Fruit fly (Drosophila melanogaster) whole organism, embryonic: ENCODE measurements around the gene Bet1.

Source experiments
- Aef1 ChIP-seq: fragments of 200-800 bp; sonication (Bioruptor generic); IDR thresholded peaks from 3 replicates; pipeline ENCODE4 v1.3.6; 2022; ENCODE audit warnings: missing biosample characterization, missing genetic modification characterization
- Bteb2 ChIP-seq: fragments of 200-800 bp; sonication (Bioruptor generic); optimal IDR thresholded peaks from 2 replicates; lab custom pipeline; 2016; ENCODE audit warnings: missing biosample characterization, missing genetic modification characterization
- C15 ChIP-seq: fragments of 200-800 bp; sonication (Bioruptor generic); IDR thresholded peaks from 3 replicates; pipeline ENCODE4 v1.3.6; 2022; ENCODE audit warnings: missing biosample characterization, missing genetic modification characterization
- CG10209 ChIP-seq: fragments of 200-800 bp; sonication (Bioruptor generic); optimal IDR thresholded peaks from 3 replicates; lab custom pipeline; 2017; ENCODE audit warnings: missing biosample characterization, mild to moderate bottlenecking, missing genetic modification characterization, missing genetic modification reagents
- CG11560 ChIP-seq: fragments of 200-800 bp; sonication (Bioruptor generic); IDR thresholded peaks from 3 replicates; pipeline ENCODE4 v1.3.6; 2022; ENCODE audit warnings: missing biosample characterization, missing genetic modification characterization
- CG14965 ChIP-seq: fragments of 200-800 bp; sonication (Bioruptor generic); optimal IDR thresholded peaks from 2 replicates; lab custom pipeline; 2016; ENCODE audit warnings: missing biosample characterization, missing genetic modification characterization, borderline replicate concordance
- CG15073 ChIP-seq: fragments of 200-800 bp; sonication (Bioruptor generic); optimal IDR thresholded peaks from 2 replicates; lab custom pipeline; 2016; ENCODE audit warnings: missing biosample characterization, missing genetic modification characterization
- CG17612 ChIP-seq: fragments of 200-800 bp; sonication (Bioruptor generic); IDR thresholded peaks from 2 replicates; pipeline ENCODE4 v1.3.6; 2022; ENCODE audit warnings: missing biosample characterization, missing genetic modification characterization
- CG17912 ChIP-seq: fragments of 200-800 bp; sonication (Bioruptor generic); optimal IDR thresholded peaks from 2 replicates; lab custom pipeline; 2018; ENCODE audit warnings: missing biosample characterization, mild to moderate bottlenecking, missing genetic modification characterization
- CG30431 ChIP-seq: fragments of 200-800 bp; sonication (Bioruptor generic); optimal IDR thresholded peaks from 2 replicates; lab custom pipeline; 2017; ENCODE audit warnings: missing biosample characterization, missing genetic modification characterization
- CG31388 ChIP-seq: fragments of 200-800 bp; sonication (Bioruptor generic); optimal IDR thresholded peaks from 2 replicates; lab custom pipeline; 2016; ENCODE audit warnings: missing biosample characterization, missing genetic modification characterization
- CG3726 ChIP-seq: fragments of 200-800 bp; sonication (Bioruptor generic); IDR thresholded peaks from 3 replicates; pipeline ENCODE4, ENCODE4 v1.3.6; 2022; ENCODE audit warnings: missing biosample characterization, missing genetic modification characterization
- CG3838 ChIP-seq: fragments of 200-800 bp; sonication (Bioruptor generic); optimal IDR thresholded peaks from 3 replicates; lab custom pipeline; 2016; ENCODE audit warnings: missing biosample characterization, missing genetic modification characterization
- CG4282 ChIP-seq: fragments of 200-800 bp; sonication (Bioruptor generic); optimal IDR thresholded peaks from 2 replicates; lab custom pipeline; 2016; ENCODE audit warnings: missing biosample characterization, missing genetic modification characterization
- CG4617 ChIP-seq: fragments of 200-800 bp; sonication (Bioruptor generic); optimal IDR thresholded peaks from 3 replicates; lab custom pipeline; 2016; ENCODE audit warnings: missing biosample characterization, missing genetic modification characterization, borderline replicate concordance
- CG6813 ChIP-seq: fragments of 200-800 bp; sonication (Bioruptor generic); optimal IDR thresholded peaks from 2 replicates; lab custom pipeline; 2017; ENCODE audit warnings: missing biosample characterization, missing genetic modification characterization, mild to moderate bottlenecking, moderate library complexity, missing genetic modification reagents
- CG7556 ChIP-seq: fragments of 200-800 bp; sonication (Bioruptor generic); optimal IDR thresholded peaks from 2 replicates; lab custom pipeline; 2017; ENCODE audit warnings: missing biosample characterization, mild to moderate bottlenecking, missing genetic modification characterization
- CG7987 ChIP-seq: fragments of 200-800 bp; sonication (Bioruptor generic); optimal IDR thresholded peaks from 2 replicates; lab custom pipeline; 2018; ENCODE audit warnings: missing biosample characterization, mild to moderate bottlenecking, missing genetic modification characterization, moderate library complexity
- CG8478 ChIP-seq: fragments of >200 bp; optimal IDR thresholded peaks from 2 replicates; lab custom pipeline; 2018
- CG9609 ChIP-seq: fragments of 200-800 bp; sonication (Bioruptor generic); optimal IDR thresholded peaks from 3 replicates; lab custom pipeline; 2016; ENCODE audit warnings: missing biosample characterization, missing genetic modification characterization
- Deaf1 ChIP-seq: fragments of 200-800 bp; optimal IDR thresholded peaks from 3 replicates; lab custom pipeline; 2019; ENCODE audit warnings: missing biosample characterization, mild to moderate bottlenecking, missing genetic modification characterization, moderate library complexity
- Fer2 ChIP-seq: fragments of 200-800 bp; sonication (Bioruptor generic); optimal IDR thresholded peaks from 2 replicates; lab custom pipeline; 2018; ENCODE audit warnings: missing biosample characterization, mild to moderate bottlenecking, missing genetic modification characterization, moderate library complexity
- Jarid2 ChIP-seq: fragments of 200-800 bp; sonication (Bioruptor generic); optimal IDR thresholded peaks from 3 replicates; lab custom pipeline; 2017; ENCODE audit warnings: mild to moderate bottlenecking, missing biosample characterization, missing genetic modification reagents, missing genetic modification characterization
- Lim3 ChIP-seq: fragments of 200-800 bp; sonication (Bioruptor generic); IDR thresholded peaks from 2 replicates; pipeline ENCODE4 v1.3.6; 2022; ENCODE audit warnings: missing biosample characterization, missing genetic modification characterization
- Myb ChIP-seq: fragments of 200-800 bp; sonication (Bioruptor generic); optimal IDR thresholded peaks from 2 replicates; lab custom pipeline; 2016; ENCODE audit warnings: missing biosample characterization, missing genetic modification characterization
- NC2α ChIP-seq: fragments of 200-800 bp; sonication (Bioruptor generic); optimal IDR thresholded peaks from 2 replicates; lab custom pipeline; 2016; ENCODE audit warnings: missing biosample characterization, missing genetic modification characterization
- NC2β ChIP-seq: fragments of 200-800 bp; sonication (Bioruptor generic); optimal IDR thresholded peaks from 2 replicates; lab custom pipeline; 2016; ENCODE audit warnings: missing biosample characterization, missing genetic modification characterization
- Ravus ChIP-seq: fragments of 200-800 bp; sonication (Bioruptor generic); IDR thresholded peaks from 2 replicates; pipeline ENCODE4 v1.3.6; 2022; ENCODE audit warnings: missing biosample characterization, missing genetic modification characterization
- Side ChIP-seq: fragments of 200-800 bp; sonication (Bioruptor generic); optimal IDR thresholded peaks from 2 replicates; lab custom pipeline; 2016; ENCODE audit warnings: missing biosample characterization, missing genetic modification characterization
- Tbp ChIP-seq: fragments of >200 bp; optimal IDR thresholded peaks from 2 replicates; lab custom pipeline; 2018; ENCODE audit warnings: missing biosample characterization, missing genetic modification characterization
- ato ChIP-seq: fragments of 200-800 bp; sonication (Bioruptor generic); IDR thresholded peaks from 2 replicates; pipeline ENCODE4 v1.3.6; 2022; ENCODE audit warnings: missing biosample characterization, missing genetic modification characterization; ENCODE audit not compliant: partially characterized antibody
- bsh ChIP-seq, 2 experiments: fragments of 200-800 bp; sonication (Bioruptor generic); optimal IDR thresholded peaks; 2 replicates each; lab custom pipeline; 2017 to 2018; ENCODE audit warnings: mild to moderate bottlenecking in 2 of 2, missing biosample characterization in 2 of 2, missing genetic modification characterization in 2 of 2, moderate library complexity in 1 of 2
- caup ChIP-seq: fragments of 200-800 bp; sonication (Bioruptor generic); optimal IDR thresholded peaks from 3 replicates; lab custom pipeline; 2017; ENCODE audit warnings: missing biosample characterization, mild to moderate bottlenecking, missing genetic modification characterization, moderate library complexity; ENCODE audit not compliant: severe bottlenecking
- chif ChIP-seq, 2 experiments: fragments of 200-800 bp; sonication (Bioruptor generic); optimal IDR thresholded peaks; 3 replicates each; lab custom pipeline; 2016; ENCODE audit warnings: missing biosample characterization in 2 of 2, missing genetic modification characterization in 2 of 2
- chinmo ChIP-seq: fragments of 200-800 bp; sonication (Bioruptor generic); IDR thresholded peaks from 4 replicates; pipeline ENCODE4 v1.3.6; 2022; ENCODE audit warnings: missing biosample characterization, missing genetic modification characterization; ENCODE audit not compliant: partially characterized antibody
- chn ChIP-seq: fragments of 200-800 bp; sonication (Bioruptor generic); optimal IDR thresholded peaks from 2 replicates; lab custom pipeline; 2016; ENCODE audit warnings: missing biosample characterization, missing genetic modification characterization
- dati ChIP-seq: fragments of 200-800 bp; sonication (Bioruptor generic); IDR thresholded peaks from 2 replicates; pipeline ENCODE4 v1.3.6; 2022; ENCODE audit warnings: missing biosample characterization, missing genetic modification characterization
- dpn ChIP-seq, 2 experiments: fragments of 200-800 bp; sonication (Bioruptor generic); optimal IDR thresholded peaks; 3 replicates each; lab custom pipeline; 2016; ENCODE audit warnings: missing biosample characterization in 2 of 2, missing genetic modification characterization in 2 of 2
- exex ChIP-seq: fragments of 200-800 bp; sonication (Bioruptor generic); optimal IDR thresholded peaks from 4 replicates; lab custom pipeline; 2018; ENCODE audit warnings: missing biosample characterization, mild to moderate bottlenecking, missing genetic modification characterization, moderate library complexity
- fd64A ChIP-seq: fragments of 200-800 bp; sonication (Bioruptor generic); optimal IDR thresholded peaks from 3 replicates; lab custom pipeline; 2018; ENCODE audit warnings: missing biosample characterization, mild to moderate bottlenecking, missing genetic modification characterization
- fru ChIP-seq: fragments of >200 bp; optimal IDR thresholded peaks from 2 replicates; lab custom pipeline; 2017
- fu2 ChIP-seq: fragments of 200-800 bp; sonication (Bioruptor generic); optimal IDR thresholded peaks from 2 replicates; lab custom pipeline; 2016; ENCODE audit warnings: missing biosample characterization, missing genetic modification characterization
- gfzf ChIP-seq: fragments of 200-800 bp; sonication (Bioruptor generic); optimal IDR thresholded peaks from 2 replicates; lab custom pipeline; 2016; ENCODE audit warnings: missing biosample characterization, mild to moderate bottlenecking, missing genetic modification characterization, moderate library complexity
- kah ChIP-seq: fragments of 200-800 bp; sonication (Bioruptor generic); optimal IDR thresholded peaks from 2 replicates; lab custom pipeline; 2018; ENCODE audit warnings: missing biosample characterization, mild to moderate bottlenecking, missing genetic modification characterization
- oc ChIP-seq: fragments of 200-800 bp; sonication (Bioruptor generic); optimal IDR thresholded peaks from 2 replicates; lab custom pipeline; 2018; ENCODE audit warnings: missing biosample characterization, mild to moderate bottlenecking, missing genetic modification characterization, moderate library complexity
- peb ChIP-seq: fragments of 200-800 bp; sonication (Bioruptor generic); IDR thresholded peaks from 2 replicates; pipeline ENCODE4 v1.3.6; 2022; ENCODE audit warnings: missing biosample characterization, missing genetic modification characterization
- scrt ChIP-seq: fragments of 200-800 bp; sonication (Bioruptor generic); optimal IDR thresholded peaks from 2 replicates; lab custom pipeline; 2018; ENCODE audit warnings: missing biosample characterization, mild to moderate bottlenecking, missing genetic modification characterization, moderate library complexity
- sna ChIP-seq: fragments of 200-800 bp; sonication (Bioruptor generic); IDR thresholded peaks from 2 replicates; pipeline ENCODE4 v1.3.6; 2022; ENCODE audit warnings: missing biosample characterization, missing genetic modification characterization; ENCODE audit not compliant: partially characterized antibody
- tup ChIP-seq: fragments of 200-800 bp; sonication (Bioruptor generic); optimal IDR thresholded peaks from 2 replicates; lab custom pipeline; 2016; ENCODE audit warnings: missing biosample characterization, mild to moderate bottlenecking, missing genetic modification characterization, moderate library complexity
- vfl ChIP-seq: fragments of 200-800 bp; sonication (Bioruptor generic); optimal IDR thresholded peaks from 2 replicates; lab custom pipeline; 2016; ENCODE audit warnings: missing biosample characterization, missing genetic modification characterization
- zen ChIP-seq: fragments of 200-800 bp; sonication (Bioruptor generic); optimal IDR thresholded peaks from 3 replicates; lab custom pipeline; 2018; ENCODE audit warnings: missing biosample characterization, mild to moderate bottlenecking, missing genetic modification characterization, moderate library complexity
- zfh1 ChIP-seq: fragments of 200-800 bp; sonication (Bioruptor generic); IDR thresholded peaks from 3 replicates; pipeline ENCODE4 v1.3.6; 2022; ENCODE audit warnings: missing biosample characterization, missing genetic modification characterization

Bet1 gene

dm6 chr3L:19216377-19216776, 44.8 kb upstream of the Bet1 start (continued):
- TF ChIP-seq chinmo (GFP tag; lab: Robert Waterston, UW): no peak
- TF ChIP-seq fd64A (GFP tag; lab: Kevin White, UChicago): no peak
- TF ChIP-seq CG8478: no peak
- TF ChIP-seq CG6813: peak; percentile 27
- no peak for TF ChIP-seq tup
- TF ChIP-seq CG7556 (GFP tag; lab: Kevin White, UChicago): peak; percentile 48
- TF ChIP-seq Side (GFP tag; lab: Kevin White, UChicago): no peak
- TF ChIP-seq CG31388 (GFP tag; lab: Kevin White, UChicago): no peak
- peak; percentile 22 for TF ChIP-seq CG10209
- peak in 1 of 2 experiments; percentile 27 for TF ChIP-seq bsh (GFP tag; optimal IDR thresholded peaks at IDR 0.05; lab: Kevin White, UChicago)
- no peak for TF ChIP-seq CG4617
- no peak for TF ChIP-seq exex (tag; lab: Kevin White, UChicago)
- no peak for TF ChIP-seq CG4282 (GFP tag; lab: Kevin White, UChicago)
- TF ChIP-seq Bteb2 (GFP tag; lab: Kevin White, UChicago): no peak
- no peak for TF ChIP-seq sna (GFP tag; lab: Robert Waterston, UW)
- no peak for TF ChIP-seq C15 (GFP tag; lab: Robert Waterston, UW)
- TF ChIP-seq CG17912: no peak
- TF ChIP-seq chif (GFP tag; optimal IDR thresholded peaks at IDR 0.05; lab: Kevin White, UChicago): peak in 1 of 2 experiments; percentile 4
- no peak for TF ChIP-seq ato (GFP tag; lab: Robert Waterston, UW)
- TF ChIP-seq CG30431 (GFP tag; lab: Kevin White, UChicago): no peak
- TF ChIP-seq CG15073 (GFP tag; lab: Kevin White, UChicago): no peak
- no peak for TF ChIP-seq CG11560 (tag; lab: Robert Waterston, UW)
- peak; percentile 52 for TF ChIP-seq scrt (GFP tag; lab: Kevin White, UChicago)
- no peak for TF ChIP-seq CG9609 (GFP tag; lab: Kevin White, UChicago)
- TF ChIP-seq chn: no peak
- TF ChIP-seq dati (GFP tag; lab: Robert Waterston, UW): no peak
- TF ChIP-seq CG7987: peak; percentile 18
- no peak for TF ChIP-seq zen (tag; lab: Kevin White, UChicago)
- no peak for TF ChIP-seq zfh1
- TF ChIP-seq Deaf1 (tag; lab: Kevin White, UChicago): peak; percentile 28
- TF ChIP-seq fu2 (GFP tag; lab: Kevin White, UChicago): no peak
- no peak for TF ChIP-seq vfl (GFP tag; lab: Kevin White, UChicago)
- peak; percentile 37 for TF ChIP-seq caup (GFP tag; lab: Kevin White, UChicago)
- no peak for TF ChIP-seq CG14965
- peak; percentile 8 for TF ChIP-seq Jarid2
- no peak for TF ChIP-seq Myb (GFP tag; lab: Kevin White, UChicago)
- TF ChIP-seq Tbp (GFP tag; lab: Kevin White, UChicago): no peak
- peak; percentile 0 for TF ChIP-seq oc (tag; lab: Kevin White, UChicago)
- no peak for TF ChIP-seq fru (lab: Kevin White, UChicago)
- no peak for TF ChIP-seq CG17612
- TF ChIP-seq gfzf (GFP tag; lab: Kevin White, UChicago): no peak
- TF ChIP-seq peb: no peak
- TF ChIP-seq Lim3 (GFP tag; lab: Robert Waterston, UW): no peak
- TF ChIP-seq NC2α (GFP tag; lab: Kevin White, UChicago): no peak
- TF ChIP-seq CG3726 (GFP tag; lab: Robert Waterston, UW): 0 out of 3 replicates have a peak, but pooled peaks have one; percentile 13
- 0 out of 3 replicates have a peak, but pooled peaks have one; percentile 14 for TF ChIP-seq Aef1 (GFP tag; lab: Robert Waterston, UW)
- peak; percentile 2 for TF ChIP-seq kah (GFP tag; lab: Kevin White, UChicago)
- TF ChIP-seq CG3838 (GFP tag; lab: Kevin White, UChicago): no peak
- TF ChIP-seq NC2β (GFP tag; lab: Kevin White, UChicago): no peak
- no peak for TF ChIP-seq Fer2 (tag; lab: Kevin White, UChicago)
- peak in 1 of 2 experiments; percentile 29 for TF ChIP-seq dpn (GFP tag; optimal IDR thresholded peaks at IDR 0.05; lab: Kevin White, UChicago)
- no peak; the same call in 1 of the 2 replicates for TF ChIP-seq Ravus (GFP tag; lab: Robert Waterston, UW)
